Fruit fly (Drosophila melanogaster): ENCODE measurements around the gene CG6083.

dm6 chr3L:11596585-11597252 lies 29.2 kb downstream of the CG6083 start, which contains the start of gene CG7368:
- TF ChIP-seq CG7045 (GFP tag; optimal IDR thresholded peaks at IDR 0.05) (no peak), CG12768 (GFP tag; optimal IDR thresholded peaks at IDR 0.05) (no peak), CG1620 (GFP tag; optimal IDR thresholded peaks at IDR 0.05) (no peak), kay (GFP tag; ENCODE audit: borderline replicate concordance) (no peak), Clk (GFP tag; optimal IDR thresholded peaks at IDR 0.05) (no peak), cnc (optimal IDR thresholded peaks at IDR 0.05) (no peak), Crg-1 (GFP tag; optimal IDR thresholded peaks at IDR 0.05) (no peak), bab1 (GFP tag; optimal IDR thresholded peaks at IDR 0.05) (no peak), CG11617 (GFP tag; optimal IDR thresholded peaks at IDR 0.05) (no peak), pad (GFP tag; optimal IDR thresholded peaks at IDR 0.05) (no peak), cic (GFP tag; optimal IDR thresholded peaks at IDR 0.05) (no peak), Hr96 (GFP tag; optimal IDR thresholded peaks at IDR 0.05) (no peak), toe (GFP tag; optimal IDR thresholded peaks at IDR 0.05) (no peak), CG33017 (tag; optimal IDR thresholded peaks at IDR 0.05) (no peak)

Data from whole organism, adult.